Fruit fly (Drosophila melanogaster) whole organism, embryonic: ENCODE data around the gene nesd.

ENCODE experiments used
- ATbp ChIP-seq: fragments of 200-800 bp; sonication (Bioruptor generic); optimal IDR thresholded peaks from 2 replicates; lab custom pipeline; 2017; ENCODE audit warnings: missing biosample characterization, mild to moderate bottlenecking, missing genetic modification characterization, missing genetic modification reagents
- Ada2b ChIP-seq: fragments of 200-800 bp; sonication (Bioruptor generic); IDR thresholded peaks from 2 replicates; pipeline ENCODE4 v1.3.6; 2022; ENCODE audit warnings: missing biosample characterization, missing genetic modification characterization
- Asciz ChIP-seq: fragments of 200-800 bp; sonication (Bioruptor generic); optimal IDR thresholded peaks from 2 replicates; lab custom pipeline; 2017; ENCODE audit warnings: missing biosample characterization, mild to moderate bottlenecking, missing genetic modification characterization, missing genetic modification reagents
- CG11093 ChIP-seq: fragments of 200-800 bp; sonication (Bioruptor generic); IDR thresholded peaks from 3 replicates; pipeline ENCODE4 v1.3.6; 2022; ENCODE audit warnings: missing biosample characterization, missing genetic modification characterization
- CG11695 ChIP-seq: fragments of 200-800 bp; sonication (Bioruptor generic); IDR thresholded peaks from 3 replicates; pipeline ENCODE4 v1.3.6; 2022; ENCODE audit warnings: missing biosample characterization, missing genetic modification characterization
- CG12744 ChIP-seq: fragments of 200-800 bp; sonication (Bioruptor generic); optimal IDR thresholded peaks from 2 replicates; lab custom pipeline; 2016; ENCODE audit warnings: missing biosample characterization, missing genetic modification characterization
- CG13624 ChIP-seq: fragments of 200-800 bp; sonication (Bioruptor generic); optimal IDR thresholded peaks from 2 replicates; lab custom pipeline; 2016; ENCODE audit warnings: missing biosample characterization, missing genetic modification characterization
- CG1602 ChIP-seq: fragments of 200-800 bp; sonication (Bioruptor generic); optimal IDR thresholded peaks from 3 replicates; lab custom pipeline; 2016; ENCODE audit warnings: missing biosample characterization, missing genetic modification characterization
- CG16863 ChIP-seq: fragments of 200-800 bp; sonication (Bioruptor generic); optimal IDR thresholded peaks from 3 replicates; lab custom pipeline; 2016; ENCODE audit warnings: missing biosample characterization, missing genetic modification characterization
- CG17186 ChIP-seq: fragments of 200-800 bp; sonication (Bioruptor generic); optimal IDR thresholded peaks from 3 replicates; lab custom pipeline; 2017; ENCODE audit warnings: missing biosample characterization, missing genetic modification reagents, missing genetic modification characterization
- CG18476 ChIP-seq: fragments of 200-800 bp; sonication (Bioruptor generic); optimal IDR thresholded peaks from 2 replicates; lab custom pipeline; 2016; ENCODE audit warnings: missing biosample characterization, mild to moderate bottlenecking, missing genetic modification characterization
- CG2116 ChIP-seq: fragments of 200-800 bp; sonication (Bioruptor generic); optimal IDR thresholded peaks from 3 replicates; lab custom pipeline; 2018; ENCODE audit warnings: missing biosample characterization, mild to moderate bottlenecking, missing genetic modification characterization
- CG34224 ChIP-seq: fragments of 200-800 bp; sonication (Bioruptor generic); IDR thresholded peaks from 3 replicates; pipeline ENCODE4 v1.3.6; 2022; ENCODE audit warnings: missing biosample characterization, missing genetic modification characterization; ENCODE audit not compliant: partially characterized antibody
- CG4328 ChIP-seq: fragments of 200-800 bp; sonication (Bioruptor generic); optimal IDR thresholded peaks from 3 replicates; lab custom pipeline; 2017; ENCODE audit warnings: missing biosample characterization, missing genetic modification reagents, missing genetic modification characterization
- CG6254 ChIP-seq: fragments of 200-800 bp; sonication (Bioruptor generic); optimal IDR thresholded peaks from 3 replicates; lab custom pipeline; 2017; ENCODE audit warnings: mild to moderate bottlenecking, missing biosample characterization, missing genetic modification reagents, missing genetic modification characterization
- CG6689 ChIP-seq: fragments of 200-800 bp; sonication (Bioruptor generic); IDR thresholded peaks from 2 replicates; pipeline ENCODE4 v1.3.6; 2022; ENCODE audit warnings: missing biosample characterization, missing genetic modification characterization
- CG7963 ChIP-seq: fragments of 200-800 bp; sonication (Bioruptor generic); IDR thresholded peaks from 3 replicates; pipeline ENCODE4 v1.3.6; 2022; ENCODE audit warnings: missing biosample characterization, missing genetic modification characterization; ENCODE audit not compliant: partially characterized antibody
- D19B ChIP-seq: fragments of 200-800 bp; sonication (Bioruptor generic); optimal IDR thresholded peaks from 2 replicates; lab custom pipeline; 2017; ENCODE audit warnings: missing biosample characterization, mild to moderate bottlenecking, missing genetic modification characterization
- Dbx ChIP-seq: fragments of 200-800 bp; sonication (Bioruptor generic); IDR thresholded peaks from 3 replicates; pipeline ENCODE4 v1.3.6; 2022; ENCODE audit warnings: missing biosample characterization, missing genetic modification characterization
- Deaf1 ChIP-seq: fragments of 200-800 bp; optimal IDR thresholded peaks from 3 replicates; lab custom pipeline; 2019; ENCODE audit warnings: missing biosample characterization, mild to moderate bottlenecking, missing genetic modification characterization, moderate library complexity
- Dfd ChIP-seq, 2 experiments: fragments of >200 bp; optimal IDR thresholded peaks; 2 replicates each; lab custom pipeline; 2017; ENCODE audit warnings: missing biosample characterization in 2 of 2, missing genetic modification characterization in 2 of 2
- Drgx ChIP-seq: fragments of 200-800 bp; sonication (Bioruptor generic); IDR thresholded peaks from 2 replicates; pipeline ENCODE4 v1.3.6; 2022; ENCODE audit warnings: missing biosample characterization, missing genetic modification characterization
- Ets65A ChIP-seq: fragments of 200-800 bp; sonication (Bioruptor generic); peaks from one replicate; lab custom pipeline; 2016; ENCODE audit warnings: missing biosample characterization, missing genetic modification characterization
- Hey ChIP-seq: fragments of 200-800 bp; sonication (Bioruptor generic); optimal IDR thresholded peaks from 3 replicates; lab custom pipeline; 2018; ENCODE audit warnings: missing biosample characterization, mild to moderate bottlenecking, missing genetic modification characterization
- Hsf ChIP-seq: fragments of 200-800 bp; sonication (Bioruptor generic); optimal IDR thresholded peaks from 3 replicates; lab custom pipeline; 2016; ENCODE audit warnings: missing biosample characterization, missing genetic modification characterization
- Meics ChIP-seq: fragments of 200-800 bp; sonication (Bioruptor generic); optimal IDR thresholded peaks from 2 replicates; lab custom pipeline; 2017; ENCODE audit warnings: missing biosample characterization, mild to moderate bottlenecking, missing genetic modification characterization
- NC2α ChIP-seq: fragments of 200-800 bp; sonication (Bioruptor generic); optimal IDR thresholded peaks from 2 replicates; lab custom pipeline; 2016; ENCODE audit warnings: missing biosample characterization, missing genetic modification characterization
- NC2β ChIP-seq: fragments of 200-800 bp; sonication (Bioruptor generic); optimal IDR thresholded peaks from 2 replicates; lab custom pipeline; 2016; ENCODE audit warnings: missing biosample characterization, missing genetic modification characterization
- Optix ChIP-seq: fragments of 200-800 bp; sonication (Bioruptor generic); IDR thresholded peaks from 3 replicates; pipeline ENCODE4 v1.3.6; 2022; ENCODE audit warnings: missing biosample characterization, missing genetic modification characterization
- Ptx1 ChIP-seq: fragments of 200-800 bp; sonication (Bioruptor generic); IDR thresholded peaks from 2 replicates; pipeline ENCODE4 v1.3.6; 2022; ENCODE audit warnings: missing biosample characterization, missing genetic modification characterization
- Taf1 ChIP-seq: fragments of 200-800 bp; sonication (Bioruptor generic); IDR thresholded peaks from 2 replicates; pipeline ENCODE4 v1.3.6; 2022; ENCODE audit warnings: missing biosample characterization, missing genetic modification characterization
- amos ChIP-seq: fragments of 200-800 bp; sonication (Bioruptor generic); IDR thresholded peaks from 2 replicates; pipeline ENCODE4 v1.3.6; 2022; ENCODE audit warnings: missing biosample characterization, missing genetic modification characterization; ENCODE audit not compliant: partially characterized antibody
- ap ChIP-seq: fragments of 200-800 bp; sonication (Bioruptor generic); IDR thresholded peaks from 2 replicates; pipeline ENCODE4 v1.3.6; 2022; ENCODE audit warnings: missing biosample characterization, missing genetic modification characterization
- ato ChIP-seq: fragments of 200-800 bp; sonication (Bioruptor generic); IDR thresholded peaks from 2 replicates; pipeline ENCODE4 v1.3.6; 2022; ENCODE audit warnings: missing biosample characterization, missing genetic modification characterization; ENCODE audit not compliant: partially characterized antibody
- cas ChIP-seq: fragments of 200-800 bp; sonication (Bioruptor generic); IDR thresholded peaks from 2 replicates; pipeline ENCODE4 v1.3.6; 2022; ENCODE audit warnings: missing biosample characterization, missing genetic modification characterization
- chinmo ChIP-seq: fragments of 200-800 bp; sonication (Bioruptor generic); IDR thresholded peaks from 4 replicates; pipeline ENCODE4 v1.3.6; 2022; ENCODE audit warnings: missing biosample characterization, missing genetic modification characterization; ENCODE audit not compliant: partially characterized antibody
- crc ChIP-seq: fragments of 200-800 bp; sonication (Bioruptor generic); optimal IDR thresholded peaks from 2 replicates; lab custom pipeline; 2016; ENCODE audit warnings: missing biosample characterization, missing genetic modification characterization
- dati ChIP-seq: fragments of 200-800 bp; sonication (Bioruptor generic); IDR thresholded peaks from 2 replicates; pipeline ENCODE4 v1.3.6; 2022; ENCODE audit warnings: missing biosample characterization, missing genetic modification characterization
- ems ChIP-seq: fragments of 200-800 bp; sonication (Bioruptor generic); optimal IDR thresholded peaks from 3 replicates; lab custom pipeline; 2016; ENCODE audit warnings: missing biosample characterization, missing genetic modification characterization
- inv ChIP-seq: fragments of 200-800 bp; sonication (Bioruptor generic); IDR thresholded peaks from 2 replicates; pipeline ENCODE4 v1.3.6; 2022; ENCODE audit warnings: missing biosample characterization, missing genetic modification characterization; ENCODE audit not compliant: partially characterized antibody
- lab ChIP-seq: fragments of 200-800 bp; sonication (Bioruptor generic); optimal IDR thresholded peaks from 3 replicates; lab custom pipeline; 2017; ENCODE audit warnings: missing biosample characterization, missing genetic modification characterization, mild to moderate bottlenecking, moderate library complexity, missing genetic modification reagents
- luna ChIP-seq: fragments of 200-800 bp; sonication (Bioruptor generic); optimal IDR thresholded peaks from 2 replicates; lab custom pipeline; 2016; ENCODE audit warnings: missing biosample characterization, missing genetic modification characterization
- nerfin-2 ChIP-seq: fragments of 200-800 bp; sonication (Bioruptor generic); IDR thresholded peaks from 2 replicates; pipeline ENCODE4 v1.3.6; 2022; ENCODE audit warnings: missing biosample characterization, missing genetic modification characterization; ENCODE audit not compliant: partially characterized antibody
- otp ChIP-seq: fragments of 200-800 bp; sonication (Bioruptor generic); IDR thresholded peaks from 3 replicates; pipeline ENCODE4, ENCODE4 v1.3.6; 2022; ENCODE audit warnings: missing biosample characterization, missing genetic modification characterization
- pb ChIP-seq: fragments of 200-800 bp; sonication (Bioruptor generic); optimal IDR thresholded peaks from 3 replicates; lab custom pipeline; 2016; ENCODE audit warnings: missing biosample characterization, missing genetic modification characterization
- sd ChIP-seq: fragments of 200-800 bp; sonication (Bioruptor generic); optimal IDR thresholded peaks from 3 replicates; lab custom pipeline; 2018; ENCODE audit warnings: missing biosample characterization, mild to moderate bottlenecking, missing genetic modification characterization, moderate library complexity
- trh ChIP-seq: fragments of 200-800 bp; sonication (Bioruptor generic); optimal IDR thresholded peaks from 2 replicates; lab custom pipeline; 2016; ENCODE audit warnings: missing biosample characterization, missing genetic modification characterization

Gene nesd

dm6 chr2L:20082965-20083855, 10.6 kb upstream of the nesd start (continued):
- TF ChIP-seq trh (GFP tag; lab: Kevin White, UChicago): no peak
- TF ChIP-seq Dfd (GFP tag; optimal IDR thresholded peaks at IDR 0.05; lab: Kevin White, UChicago): no peak
- no peak for TF ChIP-seq CG6689 (GFP tag; lab: Robert Waterston, UW)
- no peak for TF ChIP-seq Hsf
- TF ChIP-seq NC2β: no peak
- no peak for TF ChIP-seq NC2α (GFP tag; lab: Kevin White, UChicago)
- TF ChIP-seq Dbx (GFP tag; lab: Robert Waterston, UW): no peak
- TF ChIP-seq CG16863 (GFP tag; lab: Kevin White, UChicago): no peak
- TF ChIP-seq nerfin-2 (GFP tag; lab: Robert Waterston, UW): no peak
- no peak for TF ChIP-seq CG18476
- 0 out of 3 replicates have a peak, but pooled peaks have one; percentile 4 for TF ChIP-seq CG11093 (GFP tag; lab: Robert Waterston, UW)
- no peak for TF ChIP-seq pb (GFP tag; lab: Kevin White, UChicago)
- TF ChIP-seq ATbp (GFP tag; lab: Kevin White, UChicago): peak; percentile 8
- no peak for TF ChIP-seq dati (GFP tag; lab: Robert Waterston, UW)
- peak; percentile 7 for TF ChIP-seq Deaf1 (tag; lab: Kevin White, UChicago)
- no peak for TF ChIP-seq Meics (GFP tag; lab: Kevin White, UChicago)
- 0 out of 3 replicates have a peak, but pooled peaks have one; percentile 26 for TF ChIP-seq CG34224 (GFP tag; lab: Robert Waterston, UW)
- peak; percentile 34; the same call in 1 of the 2 replicates for TF ChIP-seq Ptx1 (GFP tag; lab: Robert Waterston, UW)
- TF ChIP-seq CG1602 (GFP tag; lab: Kevin White, UChicago): peak; percentile 10
- no peak for TF ChIP-seq Taf1 (GFP tag; lab: Robert Waterston, UW)
- TF ChIP-seq ap: no peak
- no peak for TF ChIP-seq luna (GFP tag; lab: Kevin White, UChicago)
- TF ChIP-seq otp (GFP tag; lab: Robert Waterston, UW): no peak
- no peak for TF ChIP-seq CG4328
- TF ChIP-seq Hey (tag; lab: Kevin White, UChicago): no peak
- TF ChIP-seq D19B (GFP tag; lab: Kevin White, UChicago): no peak
- peak; percentile 36 for TF ChIP-seq Asciz (GFP tag; lab: Kevin White, UChicago)
- no peak for TF ChIP-seq ems (GFP tag; lab: Kevin White, UChicago)
- no peak for TF ChIP-seq CG2116 (GFP tag; lab: Kevin White, UChicago)

- TF ChIP-seq Drgx (GFP tag; lab: Robert Waterston, UW) (0 out of 2 replicates have a peak, but pooled peaks have one; percentile 26), Meics (GFP tag; lab: Kevin White, UChicago) (peak; percentile 66), CG11695 (no peak), ato (GFP tag; lab: Robert Waterston, UW) (no peak), crc (GFP tag; lab: Kevin White, UChicago) (no peak), CG17186 (GFP tag; lab: Kevin White, UChicago) (no peak), CG6254 (GFP tag; lab: Kevin White, UChicago) (peak; percentile 59), CG7963 (GFP tag; lab: Robert Waterston, UW) (no peak), inv (GFP tag; lab: Robert Waterston, UW) (no peak), CG12744 (GFP tag; lab: Kevin White, UChicago) (no peak), lab (GFP tag; lab: Kevin White, UChicago) (peak; percentile 12), CG11093 (GFP tag; lab: Robert Waterston, UW) (no peak), chinmo (0 out of 4 replicates have a peak, but pooled peaks have one; percentile 55), amos (GFP tag; lab: Robert Waterston, UW) (no peak), Hsf (no peak), Optix (0 out of 3 replicates have a peak, but pooled peaks have one; percentile 14), Deaf1 (tag; lab: Kevin White, UChicago) (no peak), CG13624 (GFP tag; lab: Kevin White, UChicago) (no peak), Ada2b (GFP tag; lab: Robert Waterston, UW) (peak; percentile 8; the same call in 1 of the 2 replicates), cas (GFP tag; lab: Robert Waterston, UW) (no peak), sd (peak; percentile 18), Ets65A (GFP tag; lab: Kevin White, UChicago) (peak; percentile 84)
Measured at dm6 chr2L:20084068-20084651, 9.6 kb upstream of the nesd start.
